Worm (Caenorhabditis elegans) whole organism, L4/young adult: ENCODE results near the gene T20G5.8.

Experiments
- dao-5 ChIP-seq: sonication (generic microtip); optimal IDR thresholded peaks from 2 replicates; lab custom pipeline; 2016; ENCODE audit warnings: missing genotype, missing genetic modification characterization, moderate library complexity, missing compliant biosample characterization
- him-1 ChIP-seq: sonication (generic microtip); optimal IDR thresholded peaks from 2 replicates; lab custom pipeline; 2016; ENCODE audit warnings: missing genotype, missing genetic modification reagents, missing genetic modification characterization, missing compliant biosample characterization

DNA sequence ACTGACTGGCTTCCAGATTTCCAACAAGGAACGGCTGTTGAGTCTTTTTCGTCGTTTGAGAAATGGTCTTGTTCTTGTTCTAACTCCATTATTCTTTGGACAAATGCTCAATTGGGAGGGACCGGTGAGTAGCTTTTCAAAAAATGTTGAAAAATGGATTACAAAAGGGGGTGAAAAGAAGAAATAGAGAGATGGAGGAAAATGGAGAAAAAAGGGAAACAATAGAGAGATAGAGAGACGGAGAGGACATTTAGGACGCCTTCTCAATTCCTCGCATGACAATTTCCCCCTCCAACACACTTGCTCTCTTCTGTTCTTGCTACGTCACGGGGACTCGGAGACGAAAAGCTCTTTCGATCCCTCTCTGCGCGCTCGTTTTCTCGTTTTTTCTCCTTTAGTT lies 46.1 kb upstream of the T20G5.8 start:
- TF ChIP-seq him-1 (tag; lab: Kevin White, UChicago) (peak; percentile 50), dao-5 (tag; lab: Kevin White, UChicago) (no peak)
